Fruit fly (Drosophila melanogaster): ENCODE measurements around the gene CG11134.

CG11134 gene

dm6 chrX:13781739-13782502 is 44.2 kb downstream of the CG11134 start, which contains the start of the genes CtsB and amrt (continued):
- TF ChIP-seq HLH54F (GFP tag; optimal IDR thresholded peaks at IDR 0.05) (peak; percentile 67), fd3F (GFP tag; optimal IDR thresholded peaks at IDR 0.05) (no peak), otp (GFP tag; IDR thresholded peaks at IDR 0.05) (no peak), HLH3B (GFP tag; IDR thresholded peaks at IDR 0.05) (no peak), Nf-YC (tag; optimal IDR thresholded peaks at IDR 0.05) (peak; percentile 52), CG7271 (tag; optimal IDR thresholded peaks at IDR 0.05) (no peak), MESR4 (GFP tag; optimal IDR thresholded peaks at IDR 0.05) (peak; percentile 30), CG9727 (GFP tag; optimal IDR thresholded peaks at IDR 0.05) (peak; percentile 47), CG7786 (GFP tag; optimal IDR thresholded peaks at IDR 0.05) (peak; percentile 50), CG15073 (GFP tag; optimal IDR thresholded peaks at IDR 0.05) (no peak), bbx (GFP tag; IDR thresholded peaks at IDR 0.05; ENCODE audit: partially characterized antibody) (peak; percentile 72), chm (GFP tag; IDR thresholded peaks at IDR 0.05) (no peak), CG4360 (GFP tag; IDR thresholded peaks at IDR 0.05) (no peak), gt (GFP tag; IDR thresholded peaks at IDR 0.05) (no peak), Mad (GFP tag; optimal IDR thresholded peaks at IDR 0.05) (no peak), run (tag; optimal IDR thresholded peaks at IDR 0.05) (no peak), CG1233 (GFP tag; optimal IDR thresholded peaks at IDR 0.05) (peak; percentile 37), pros (GFP tag; optimal IDR thresholded peaks at IDR 0.05) (no peak), CG10543 (GFP tag; optimal IDR thresholded peaks at IDR 0.05) (peak; percentile 54), ftz-f1 (GFP tag; optimal IDR thresholded peaks at IDR 0.05) (peak; percentile 1), sug (tag; optimal IDR thresholded peaks at IDR 0.05) (peak; percentile 66), usp (GFP tag; optimal IDR thresholded peaks at IDR 0.05) (no peak), Max (GFP tag; optimal IDR thresholded peaks at IDR 0.05) (peak; percentile 39), exex (tag; optimal IDR thresholded peaks at IDR 0.05) (peak; percentile 22), grn (GFP tag; optimal IDR thresholded peaks at IDR 0.05) (peak; percentile 46), Doc2 (GFP tag; IDR thresholded peaks at IDR 0.05) (no peak), vfl (GFP tag; optimal IDR thresholded peaks at IDR 0.05) (no peak), onecut (GFP tag; IDR thresholded peaks at IDR 0.05) (no peak), CG7745 (tag; optimal IDR thresholded peaks at IDR 0.05) (no peak), Xrp1 (GFP tag; IDR thresholded peaks at IDR 0.05) (peak; percentile 9; the same call in 1 of the 2 replicates), Trl (optimal IDR thresholded peaks at IDR 0.05) (peak in 1 of 2 experiments; percentile 25), Trl (GFP tag; optimal IDR thresholded peaks at IDR 0.05) (peak; percentile 65), da (GFP tag; optimal IDR thresholded peaks at IDR 0.05) (no peak), gcm (GFP tag; optimal IDR thresholded peaks at IDR 0.05) (peak; percentile 41), wek (GFP tag; optimal IDR thresholded peaks at IDR 0.05) (no peak), CG6654 (GFP tag; optimal IDR thresholded peaks at IDR 0.05) (no peak), CrebB (tag; optimal IDR thresholded peaks at IDR 0.05) (no peak), CG12391 (tag; optimal IDR thresholded peaks at IDR 0.05) (peak; percentile 56), amos (GFP tag; IDR thresholded peaks at IDR 0.05; ENCODE audit: partially characterized antibody) (peak; percentile 76), CG4424 (GFP tag; optimal IDR thresholded peaks at IDR 0.05) (peak; percentile 53), fd64A (GFP tag; optimal IDR thresholded peaks at IDR 0.05) (no peak), CG14860 (GFP tag; IDR thresholded peaks at IDR 0.05; ENCODE audit: partially characterized antibody) (peak; percentile 75), CG17829 (tag; optimal IDR thresholded peaks at IDR 0.05) (peak; percentile 62), Opbp (GFP tag; IDR thresholded peaks at IDR 0.05; ENCODE audit: partially characterized antibody) (peak; percentile 52; the same call in 1 of the 3 replicates), caup (GFP tag; optimal IDR thresholded peaks at IDR 0.05; ENCODE audit: severe bottlenecking) (peak; percentile 28), CG30403 (GFP tag; optimal IDR thresholded peaks at IDR 0.05) (peak; percentile 62), CG2120 (GFP tag; optimal IDR thresholded peaks at IDR 0.05) (peak; percentile 68), NfI (GFP tag; optimal IDR thresholded peaks at IDR 0.05) (peak; percentile 44), CG9876 (GFP tag; optimal IDR thresholded peaks at IDR 0.05) (peak; percentile 20)

Data from whole organism, embryonic.